Worm (Caenorhabditis elegans) whole organism, late embryonic: Measurements from ENCODE around the gene ttr-24.

ENCODE experiments used
- C38D4.7 ChIP-seq: fragments of 200-800 bp; sonication (Bioruptor generic); optimal IDR thresholded peaks from 2 replicates; lab custom pipeline; 2018; ENCODE audit warnings: mild to moderate bottlenecking, missing genetic modification characterization, moderate library complexity, missing compliant biosample characterization
- F13H6.1 ChIP-seq: sonication (generic microtip); optimal IDR thresholded peaks from 2 replicates; lab custom pipeline; 2016; ENCODE audit warnings: missing genetic modification characterization, missing compliant biosample characterization
- K09A11.1 ChIP-seq: sonication (generic microtip); optimal IDR thresholded peaks from 2 replicates; lab custom pipeline; 2017; ENCODE audit warnings: antibody characterized with exemption, mild to moderate bottlenecking, missing genetic modification characterization, missing compliant biosample characterization; ENCODE audit not compliant: insufficient read depth
- T23F11.4 ChIP-seq: fragments of 200-800 bp; sonication (Bioruptor generic); optimal IDR thresholded peaks from 2 replicates; lab custom pipeline; 2018; ENCODE audit warnings: mild to moderate bottlenecking, missing genetic modification characterization, missing compliant biosample characterization
- Y22D7AL.16 ChIP-seq: sonication (generic microtip); optimal IDR thresholded peaks from 2 replicates; lab custom pipeline; 2016; ENCODE audit warnings: missing genetic modification characterization, missing compliant biosample characterization
- ceh-19 ChIP-seq: fragments of 200-800 bp; sonication (Bioruptor generic); optimal IDR thresholded peaks from 2 replicates; lab custom pipeline; 2018; ENCODE audit warnings: mild to moderate bottlenecking, missing genetic modification characterization, missing compliant biosample characterization
- ceh-22 ChIP-seq: sonication (generic microtip); optimal IDR thresholded peaks from 2 replicates; lab custom pipeline; 2017; ENCODE audit warnings: missing biosample characterization, missing genetic modification characterization
- ceh-24 ChIP-seq: sonication (generic microtip); optimal IDR thresholded peaks from 2 replicates; lab custom pipeline; 2016; ENCODE audit warnings: mild to moderate bottlenecking, missing genetic modification characterization, missing compliant biosample characterization
- ceh-31 ChIP-seq: sonication (generic microtip); optimal IDR thresholded peaks from 2 replicates; lab custom pipeline; 2016; ENCODE audit warnings: missing genetic modification characterization, missing compliant biosample characterization
- ceh-34 ChIP-seq: sonication (generic microtip); optimal IDR thresholded peaks from 2 replicates; lab custom pipeline; 2016; ENCODE audit warnings: mild to moderate bottlenecking, missing genetic modification characterization, missing compliant biosample characterization
- ceh-48 ChIP-seq: sonication (generic microtip); optimal IDR thresholded peaks from 2 replicates; lab custom pipeline; 2016; ENCODE audit warnings: missing genetic modification characterization, inconsistent platforms, missing compliant biosample characterization
- ceh-9 ChIP-seq: sonication (generic microtip); optimal IDR thresholded peaks from 2 replicates; lab custom pipeline; 2016; ENCODE audit warnings: mild to moderate bottlenecking, missing genetic modification characterization, inconsistent platforms, missing compliant biosample characterization
- dmd-4 ChIP-seq: sonication (generic microtip); optimal IDR thresholded peaks from 2 replicates; lab custom pipeline; 2016; ENCODE audit warnings: borderline replicate concordance, missing genetic modification characterization, missing compliant biosample characterization
- dve-1 ChIP-seq: sonication (generic microtip); optimal IDR thresholded peaks from 2 replicates; lab custom pipeline; 2017; ENCODE audit warnings: antibody characterized with exemption, mild to moderate bottlenecking, missing genetic modification characterization, missing compliant biosample characterization
- elt-4 ChIP-seq: sonication (generic microtip); optimal IDR thresholded peaks from 2 replicates; lab custom pipeline; 2016; ENCODE audit warnings: missing genetic modification characterization, missing compliant biosample characterization
- fax-1 ChIP-seq: sonication (generic microtip); optimal IDR thresholded peaks from 2 replicates; lab custom pipeline; 2016; ENCODE audit warnings: missing genotype, missing genetic modification characterization, missing compliant biosample characterization
- fkh-10 ChIP-seq: fragments of 150-350 bp; optimal IDR thresholded peaks from 2 replicates; lab custom pipeline; 2014; ENCODE audit warnings: missing biosample characterization, missing genetic modification reagents, missing genetic modification characterization
- fkh-6 ChIP-seq: sonication (generic microtip); optimal IDR thresholded peaks from 2 replicates; lab custom pipeline; 2016; ENCODE audit warnings: missing genetic modification characterization, missing compliant biosample characterization
- hlh-15 ChIP-seq: sonication (generic microtip); optimal IDR thresholded peaks from 2 replicates; lab custom pipeline; 2016; ENCODE audit warnings: missing genetic modification characterization, missing compliant biosample characterization
- hlh-30 ChIP-seq: sonication (generic microtip); optimal IDR thresholded peaks from 2 replicates; lab custom pipeline; 2017; ENCODE audit warnings: antibody characterized with exemption, missing genetic modification characterization, missing compliant biosample characterization; ENCODE audit not compliant: insufficient read depth
- hlh-6 ChIP-seq: sonication (generic microtip); optimal IDR thresholded peaks from 2 replicates; lab custom pipeline; 2016; ENCODE audit warnings: missing genotype, missing genetic modification characterization, missing compliant biosample characterization
- hlh-8 ChIP-seq: sonication (generic microtip); optimal IDR thresholded peaks from 2 replicates; lab custom pipeline; 2016; ENCODE audit warnings: missing genotype, missing genetic modification characterization, missing compliant biosample characterization
- lim-6 ChIP-seq: sonication (generic microtip); optimal IDR thresholded peaks from 2 replicates; lab custom pipeline; 2016; ENCODE audit warnings: missing genetic modification characterization, missing compliant biosample characterization
- madf-2 ChIP-seq: sonication (generic microtip); optimal IDR thresholded peaks from 2 replicates; lab custom pipeline; 2017; ENCODE audit warnings: missing genetic modification characterization, missing compliant biosample characterization
- mec-3 ChIP-seq: sonication (generic microtip); optimal IDR thresholded peaks from 2 replicates; lab custom pipeline; 2016; ENCODE audit warnings: borderline replicate concordance, missing genetic modification characterization, missing compliant biosample characterization
- pag-3 ChIP-seq: sonication (generic microtip); optimal IDR thresholded peaks from 2 replicates; lab custom pipeline; 2016; ENCODE audit warnings: missing compliant biosample characterization, missing genetic modification characterization, borderline replicate concordance
- pat-9 ChIP-seq: fragments of 200-800 bp; sonication (Bioruptor generic); optimal IDR thresholded peaks from 2 replicates; lab custom pipeline; 2018; ENCODE audit warnings: mild to moderate bottlenecking, missing genetic modification characterization, moderate library complexity, missing compliant biosample characterization
- pax-1 ChIP-seq: fragments of 150-350 bp; optimal IDR thresholded peaks from 2 replicates; lab custom pipeline; 2014; ENCODE audit warnings: missing biosample characterization, missing genetic modification characterization
- pha-2 ChIP-seq: sonication (generic microtip); optimal IDR thresholded peaks from 2 replicates; lab custom pipeline; 2017; ENCODE audit warnings: mild to moderate bottlenecking, missing genetic modification characterization, missing compliant biosample characterization
- pqm-1 ChIP-seq: sonication (generic microtip); optimal IDR thresholded peaks from 2 replicates; lab custom pipeline; 2016; ENCODE audit warnings: missing genetic modification characterization, missing compliant biosample characterization
- sox-4 ChIP-seq: sonication (generic microtip); optimal IDR thresholded peaks from 2 replicates; lab custom pipeline; 2017; ENCODE audit warnings: mild to moderate bottlenecking, missing genetic modification characterization, inconsistent platforms, missing compliant biosample characterization
- syd-9 ChIP-seq: sonication (generic microtip); optimal IDR thresholded peaks from 2 replicates; lab custom pipeline; 2016; ENCODE audit warnings: mild to moderate bottlenecking, missing genetic modification characterization, moderate library complexity, missing compliant biosample characterization
- tbx-7 ChIP-seq: sonication (generic microtip); optimal IDR thresholded peaks from 2 replicates; lab custom pipeline; 2016; ENCODE audit warnings: missing genotype, missing genetic modification characterization, missing compliant biosample characterization
- ttx-3 ChIP-seq: sonication (generic microtip); optimal IDR thresholded peaks from 2 replicates; lab custom pipeline; 2016; ENCODE audit warnings: missing genetic modification reagents, missing genetic modification characterization, missing compliant biosample characterization
- unc-3 ChIP-seq, 2 experiments: fragments of 200-800 bp in 1 of 2; sonication (Bioruptor generic) in 1 of 2; sonication (generic microtip) in 1 of 2; conservative IDR thresholded peaks in 1 of 2; optimal IDR thresholded peaks in 1 of 2; 2 replicates each; pipeline versions ENCODE4 v1.3.6 to Lab custom; 2016 to 2022; ENCODE audit warnings: missing compliant biosample characterization in 2 of 2, missing genetic modification characterization in 2 of 2, missing genetic modification reagents in 1 of 2
- zip-5 ChIP-seq: sonication (generic microtip); optimal IDR thresholded peaks from 2 replicates; lab custom pipeline; 2016; ENCODE audit warnings: missing genetic modification characterization, missing compliant biosample characterization
- ztf-16 ChIP-seq: sonication (generic microtip); optimal IDR thresholded peaks from 2 replicates; lab custom pipeline; 2017; ENCODE audit warnings: missing genetic modification characterization, missing compliant biosample characterization

Gene ttr-24

DNA sequence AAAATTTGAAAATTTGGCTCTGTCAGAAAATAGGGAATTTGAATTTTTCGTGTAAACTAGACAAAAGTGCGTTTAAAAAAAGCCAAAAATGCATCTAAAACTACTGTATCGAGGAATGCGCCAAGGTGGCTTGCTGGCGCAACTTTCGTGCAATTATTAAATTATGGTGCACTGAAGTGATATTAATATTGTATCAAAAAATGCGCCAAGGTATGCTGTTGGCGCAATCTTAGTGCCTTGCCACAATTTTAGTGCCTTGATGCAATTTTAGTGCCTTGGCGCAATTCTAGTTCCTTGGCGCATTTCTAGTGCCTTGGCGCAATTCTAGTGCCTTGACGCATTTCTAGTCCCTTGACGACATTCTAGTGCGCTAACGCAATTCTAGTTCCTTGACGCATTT, 18.6 kb upstream of the ttr-24 start:
- TF ChIP-seq ceh-22 (no peak), mec-3 (tag; lab: Kevin White, UChicago) (no peak), pat-9 (tag; lab: Kevin White, UChicago) (no peak), ceh-48 (tag; lab: Kevin White, UChicago) (no peak), fkh-10 (GFP tag; lab: Kevin White, UChicago) (no peak), dmd-4 (tag; lab: Kevin White, UChicago) (no peak), hlh-6 (no peak), fkh-6 (no peak), pqm-1 (no peak), ttx-3 (tag; lab: Kevin White, UChicago) (no peak), Y22D7AL.16 (tag; lab: Kevin White, UChicago) (no peak), T23F11.4 (GFP tag; lab: Kevin White, UChicago) (no peak)

DNA sequence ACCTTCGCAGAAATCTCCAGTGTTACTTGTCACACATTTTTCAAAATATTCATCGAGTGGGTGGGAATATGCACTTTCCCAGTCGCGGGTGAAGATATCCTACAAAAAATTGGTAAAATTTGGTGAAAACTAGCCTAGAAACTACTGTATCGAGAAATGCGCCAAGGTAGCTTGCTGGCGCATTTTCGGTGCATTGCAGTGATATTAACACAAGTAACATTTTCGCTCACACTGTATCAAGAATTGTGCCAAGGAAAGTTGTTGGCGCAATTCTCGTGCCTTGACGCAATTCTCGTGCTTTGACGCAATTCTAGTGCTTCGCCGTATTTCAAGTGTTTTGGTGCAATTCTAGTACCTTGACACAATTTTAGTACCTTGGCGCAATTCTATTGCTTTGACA, 16.8 kb upstream of the ttr-24 start:
- TF ChIP-seq hlh-15 (tag; lab: Kevin White, UChicago) (no peak), pax-1 (no peak), ztf-16 (no peak), elt-4 (tag; lab: Kevin White, UChicago) (no peak), pqm-1 (no peak), pag-3 (no peak)
- TF ChIP-seq, all 69 proteins: peak for 0

DNA sequence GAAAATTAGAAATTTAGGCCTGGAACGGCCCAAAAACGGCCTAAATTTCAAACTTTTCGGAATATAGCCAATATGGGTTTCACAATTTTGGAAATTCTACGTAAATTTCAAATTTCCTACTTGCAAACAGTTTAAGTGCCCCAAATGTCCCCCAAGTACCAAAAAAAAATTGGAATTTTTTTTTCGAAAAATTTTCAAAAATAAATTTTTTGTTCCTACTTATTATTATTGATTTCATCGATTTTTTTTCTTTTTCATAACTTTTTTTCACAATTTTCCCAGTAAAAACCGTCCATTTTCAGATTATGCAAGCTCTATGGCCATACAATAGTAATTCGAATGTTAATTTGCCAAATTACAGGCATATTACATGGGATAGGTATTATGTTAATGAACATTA, 15.1 kb upstream of the ttr-24 start, which contains the start of gene Y51A2D.21:
TSS of gene Y51A2D.21 (plus strand) at position 301 of the 400 bp plus-strand sequence.
- TF ChIP-seq hlh-30 (tag; lab: Kevin White, UChicago), result no peak
- TF ChIP-seq, all 69 proteins: peak for 0

DNA sequence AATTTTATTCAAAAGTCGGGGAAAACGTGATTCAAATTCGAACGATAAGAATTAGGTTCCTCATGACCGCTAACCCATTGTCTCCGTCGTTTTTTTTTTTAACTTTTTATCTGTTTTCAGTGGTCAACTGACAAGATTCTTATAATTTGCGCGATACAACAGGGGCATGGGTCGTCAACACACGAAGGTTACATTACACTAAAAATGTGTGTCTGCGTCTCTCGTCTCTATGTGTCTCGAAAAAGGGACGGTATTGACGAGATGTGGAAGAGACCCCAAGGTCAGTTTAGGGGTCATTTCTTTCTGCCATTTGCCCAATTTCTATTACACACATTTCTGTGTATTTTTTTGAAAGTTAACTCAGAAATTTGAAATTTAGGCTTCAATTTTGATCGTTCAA, 13.0 kb upstream of the ttr-24 start:
- TF ChIP-seq ceh-19 (GFP tag; lab: Kevin White, UChicago) (no peak), T23F11.4 (GFP tag; lab: Kevin White, UChicago) (no peak), C38D4.7 (GFP tag; lab: Kevin White, UChicago) (no peak)

DNA sequence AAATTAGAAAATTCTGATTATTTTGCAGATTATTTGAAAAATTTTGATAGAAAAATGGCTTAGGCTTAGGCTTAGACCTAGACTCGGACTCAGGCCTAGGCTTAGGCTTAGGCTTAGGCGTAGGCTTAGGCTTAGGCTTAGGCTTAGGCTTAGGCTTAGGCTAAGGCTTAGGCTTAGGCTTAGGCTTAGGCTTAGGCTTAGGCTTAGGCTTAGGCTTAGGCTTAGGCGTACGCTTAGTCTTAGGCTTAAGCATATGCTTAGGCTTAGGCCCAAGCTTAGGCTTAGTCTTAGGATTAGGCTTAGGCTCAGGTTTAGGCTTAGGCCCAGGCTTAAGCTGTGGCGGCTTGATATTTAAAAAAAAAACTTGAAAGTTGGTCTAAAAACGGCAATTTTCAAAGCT, 9.9 kb upstream of the ttr-24 start:
- peak; percentile 77 for TF ChIP-seq dve-1 (tag; lab: Kevin White, UChicago)

ce11 chrV:18565621-18566020, 9.2 kb upstream of the ttr-24 start:
- TF ChIP-seq dve-1 (tag; lab: Kevin White, UChicago) (peak; percentile 91), syd-9 (tag; lab: Kevin White, UChicago) (no peak)
- TF ChIP-seq, all 69 proteins: peak for 1

DNA sequence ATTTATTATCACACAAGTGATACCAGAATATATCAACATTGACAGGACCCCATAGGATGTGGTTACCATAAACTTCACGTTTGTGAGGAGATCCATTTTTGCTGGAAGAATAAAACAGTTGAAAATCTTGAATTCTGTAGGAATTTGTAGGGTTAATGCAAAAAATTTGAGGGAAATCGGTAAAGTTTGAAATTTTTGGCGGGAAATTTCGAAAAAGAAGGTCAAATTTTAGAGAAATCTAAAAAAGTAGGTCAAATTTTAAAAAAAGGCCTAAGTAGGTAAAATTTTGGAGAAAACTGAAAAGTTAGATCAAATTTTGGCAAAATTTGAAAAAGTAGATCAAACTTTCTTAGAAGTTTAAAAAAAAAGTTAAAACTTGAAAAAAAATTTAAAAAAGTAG, 8.3 kb upstream of the ttr-24 start, which contains the start of gene srg-34:
TSS of gene srg-34 (minus strand) at position 101 of the 400 bp plus-strand sequence.
- TF ChIP-seq fkh-10 (GFP tag; lab: Kevin White, UChicago), result no peak
- TF ChIP-seq ceh-24 (tag; lab: Kevin White, UChicago), result no peak
- TF ChIP-seq madf-2 (tag; lab: Kevin White, UChicago), result no peak

DNA sequence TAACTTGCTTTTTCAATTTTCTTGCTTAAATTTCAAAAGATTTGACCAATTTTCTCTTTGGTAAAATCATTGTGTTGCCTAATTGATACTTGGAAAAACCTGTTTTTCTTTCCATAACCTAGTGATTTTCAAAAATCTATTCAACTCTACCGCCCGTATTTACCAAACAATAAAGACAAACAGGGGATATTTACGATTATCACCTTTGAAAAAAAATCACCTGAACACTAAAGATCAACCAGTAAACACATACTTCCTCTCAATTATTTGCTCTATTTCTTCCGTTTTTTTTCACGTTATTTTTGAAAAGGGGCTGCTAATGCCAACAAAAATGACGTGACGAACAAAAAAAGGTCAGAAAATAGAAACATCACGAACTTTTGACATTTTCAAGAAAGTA, 4.5 kb upstream of the ttr-24 start:
- no peak for TF ChIP-seq lim-6 (tag; lab: Kevin White, UChicago)
- TF ChIP-seq, all 69 proteins: peak for 0

DNA sequence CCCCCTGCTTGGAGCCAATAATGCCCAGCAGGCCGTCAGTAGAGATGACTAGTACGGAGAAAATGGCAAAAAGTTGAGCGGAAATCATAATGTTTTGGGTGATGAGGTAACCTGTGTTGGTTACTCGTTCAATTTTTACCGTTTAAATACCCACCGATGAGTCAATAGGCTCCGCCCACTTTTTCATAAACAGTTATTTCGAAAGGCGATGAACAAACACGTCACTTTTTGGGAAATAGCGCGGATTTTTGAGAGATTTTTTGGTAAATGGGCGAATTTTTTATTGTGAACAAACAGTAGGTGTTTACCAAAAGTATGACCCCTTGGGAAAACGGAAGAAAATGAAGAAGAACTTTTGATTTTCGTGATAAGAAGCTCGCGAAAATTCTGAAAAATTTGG, 3.7 kb upstream of the ttr-24 start, which contains the start of gene ttr-26:
TSS of gene ttr-26 (minus strand) at position 101 of the 400 bp plus-strand sequence.
- TF ChIP-seq tbx-7 (tag; lab: Kevin White, UChicago), result no peak
- TF ChIP-seq hlh-8 (tag; lab: Kevin White, UChicago), result no peak
- no peak for TF ChIP-seq ceh-34
- TF ChIP-seq unc-3 (GFP tag; conservative IDR thresholded peaks at IDR 0.05; lab: Robert Waterston, UW), result no peak
- TF ChIP-seq unc-3 (tag; optimal IDR thresholded peaks at IDR 0.05; lab: Kevin White, UChicago), result no peak
- TF ChIP-seq zip-5 (tag; lab: Kevin White, UChicago), result no peak
- no peak for TF ChIP-seq dve-1 (tag; lab: Kevin White, UChicago)
- TF ChIP-seq F13H6.1 (tag; lab: Kevin White, UChicago), result no peak
- no peak for TF ChIP-seq sox-4 (tag; lab: Kevin White, UChicago)
- no peak for TF ChIP-seq pag-3
- no peak for TF ChIP-seq fax-1 (tag; lab: Kevin White, UChicago)
- TF ChIP-seq pha-2, result no peak
- TF ChIP-seq ceh-22, result no peak
- no peak for TF ChIP-seq K09A11.1 (tag; lab: Kevin White, UChicago)
- TF ChIP-seq ceh-31 (tag; lab: Kevin White, UChicago), result no peak
- no peak for TF ChIP-seq ceh-9
